Fruit fly (Drosophila melanogaster) whole organism, embryonic: Measurements from ENCODE around the gene zetaCOP.

Experiments used
- Atf-2 ChIP-seq: fragments of 200-800 bp; sonication (Bioruptor generic); optimal IDR thresholded peaks from 2 replicates; lab custom pipeline; 2016; ENCODE audit warnings: missing biosample characterization, missing genetic modification characterization
- CG11398 ChIP-seq: fragments of 200-800 bp; sonication (Bioruptor generic); optimal IDR thresholded peaks from 2 replicates; lab custom pipeline; 2016; ENCODE audit warnings: missing biosample characterization, missing genetic modification characterization
- CG11723 ChIP-seq: fragments of 200-800 bp; sonication (Bioruptor generic); optimal IDR thresholded peaks from 2 replicates; lab custom pipeline; 2017; ENCODE audit warnings: missing biosample characterization, mild to moderate bottlenecking, missing genetic modification characterization
- CG12744 ChIP-seq: fragments of 200-800 bp; sonication (Bioruptor generic); optimal IDR thresholded peaks from 2 replicates; lab custom pipeline; 2016; ENCODE audit warnings: missing biosample characterization, missing genetic modification characterization
- CG12942 ChIP-seq: fragments of 200-800 bp; sonication (Bioruptor generic); optimal IDR thresholded peaks from 3 replicates; lab custom pipeline; 2016; ENCODE audit warnings: missing biosample characterization, missing genetic modification characterization
- CG13775 ChIP-seq: fragments of 200-800 bp; sonication (Bioruptor generic); optimal IDR thresholded peaks from 3 replicates; lab custom pipeline; 2017; ENCODE audit warnings: missing biosample characterization, mild to moderate bottlenecking, missing genetic modification characterization
- CG14710 ChIP-seq: fragments of 200-800 bp; sonication (Bioruptor generic); optimal IDR thresholded peaks from 3 replicates; lab custom pipeline; 2019; ENCODE audit warnings: missing biosample characterization, mild to moderate bottlenecking, missing genetic modification characterization, moderate library complexity
- CG17186 ChIP-seq: fragments of 200-800 bp; sonication (Bioruptor generic); optimal IDR thresholded peaks from 3 replicates; lab custom pipeline; 2017; ENCODE audit warnings: missing biosample characterization, missing genetic modification reagents, missing genetic modification characterization
- CG2199 ChIP-seq: fragments of 200-800 bp; sonication (Bioruptor generic); IDR thresholded peaks from 3 replicates; pipeline ENCODE4 v1.3.6; 2022; ENCODE audit warnings: missing biosample characterization, missing genetic modification characterization
- CG30020 ChIP-seq: fragments of 200-800 bp; optimal IDR thresholded peaks from 2 replicates; lab custom pipeline; 2019; ENCODE audit warnings: missing biosample characterization, mild to moderate bottlenecking, missing genetic modification characterization, moderate library complexity
- CG31388 ChIP-seq: fragments of 200-800 bp; sonication (Bioruptor generic); optimal IDR thresholded peaks from 2 replicates; lab custom pipeline; 2016; ENCODE audit warnings: missing biosample characterization, missing genetic modification characterization
- CG32532 ChIP-seq: fragments of 200-800 bp; sonication (Bioruptor generic); IDR thresholded peaks from 2 replicates; pipeline ENCODE4 v1.3.6; 2022; ENCODE audit warnings: missing biosample characterization, missing genetic modification characterization
- CG32772 ChIP-seq: fragments of 200-800 bp; sonication (Bioruptor generic); IDR thresholded peaks from 2 replicates; pipeline ENCODE4 v1.3.6; 2022; ENCODE audit warnings: missing biosample characterization, missing genetic modification characterization
- CG42726 ChIP-seq: fragments of 200-800 bp; sonication (Bioruptor generic); IDR thresholded peaks from 2 replicates; pipeline ENCODE4 v1.3.6; 2022; ENCODE audit warnings: missing biosample characterization, missing genetic modification characterization; ENCODE audit not compliant: partially characterized antibody
- CG6254 ChIP-seq: fragments of 200-800 bp; sonication (Bioruptor generic); optimal IDR thresholded peaks from 3 replicates; lab custom pipeline; 2017; ENCODE audit warnings: mild to moderate bottlenecking, missing biosample characterization, missing genetic modification reagents, missing genetic modification characterization
- CG9876 ChIP-seq: fragments of 200-800 bp; sonication (Bioruptor generic); optimal IDR thresholded peaks from 2 replicates; lab custom pipeline; 2016; ENCODE audit warnings: missing biosample characterization, missing genetic modification characterization
- D19A ChIP-seq: fragments of 200-800 bp; optimal IDR thresholded peaks from 3 replicates; lab custom pipeline; 2019; ENCODE audit warnings: missing biosample characterization, mild to moderate bottlenecking, missing genetic modification characterization, moderate library complexity
- Dek ChIP-seq: fragments of 200-800 bp; sonication (Bioruptor generic); optimal IDR thresholded peaks from 3 replicates; lab custom pipeline; 2019; ENCODE audit warnings: missing biosample characterization, mild to moderate bottlenecking, missing genetic modification characterization, moderate library complexity
- HLH4C ChIP-seq: fragments of 200-800 bp; sonication (Bioruptor generic); IDR thresholded peaks from 3 replicates; pipeline ENCODE4 v1.3.6; 2022; ENCODE audit warnings: missing biosample characterization, missing genetic modification characterization; ENCODE audit not compliant: partially characterized antibody
- HLHmδ ChIP-seq: fragments of 200-800 bp; sonication (Bioruptor generic); optimal IDR thresholded peaks from 2 replicates; lab custom pipeline; 2018; ENCODE audit warnings: missing biosample characterization, mild to moderate bottlenecking, missing genetic modification characterization, moderate library complexity
- Hr39 ChIP-seq: fragments of >200 bp; optimal IDR thresholded peaks from 2 replicates; lab custom pipeline; 2017
- NC2β ChIP-seq: fragments of 200-800 bp; sonication (Bioruptor generic); optimal IDR thresholded peaks from 2 replicates; lab custom pipeline; 2016; ENCODE audit warnings: missing biosample characterization, missing genetic modification characterization
- Trl ChIP-seq, 3 experiments: fragments of >200 bp in 2 of 3; fragments of 200-800 bp in 1 of 3; sonication (Bioruptor generic) in 1 of 3; optimal IDR thresholded peaks; 2 replicates in 1 of 3; 3 replicates in 2 of 3; lab custom pipeline; 2016 to 2017; ENCODE audit warnings: missing biosample characterization in 1 of 3, missing genetic modification characterization in 1 of 3
- az2 ChIP-seq: fragments of 200-800 bp; sonication (Bioruptor generic); optimal IDR thresholded peaks from 3 replicates; lab custom pipeline; 2016; ENCODE audit warnings: missing biosample characterization, missing genetic modification characterization
- br ChIP-seq: fragments of >200 bp; optimal IDR thresholded peaks from 2 replicates; lab custom pipeline; 2017
- cg ChIP-seq: fragments of 200-800 bp; sonication (Bioruptor generic); optimal IDR thresholded peaks from 3 replicates; lab custom pipeline; 2019; ENCODE audit warnings: missing biosample characterization, mild to moderate bottlenecking, missing genetic modification characterization, moderate library complexity
- dati ChIP-seq: fragments of 200-800 bp; sonication (Bioruptor generic); IDR thresholded peaks from 2 replicates; pipeline ENCODE4 v1.3.6; 2022; ENCODE audit warnings: missing biosample characterization, missing genetic modification characterization
- dysf ChIP-seq: fragments of 200-800 bp; sonication (Bioruptor generic); IDR thresholded peaks from 3 replicates; pipeline ENCODE4 v1.3.6; 2022; ENCODE audit warnings: missing biosample characterization, missing genetic modification characterization
- ems ChIP-seq: fragments of 200-800 bp; sonication (Bioruptor generic); optimal IDR thresholded peaks from 3 replicates; lab custom pipeline; 2016; ENCODE audit warnings: missing biosample characterization, missing genetic modification characterization
- fru ChIP-seq: fragments of >200 bp; optimal IDR thresholded peaks from 2 replicates; lab custom pipeline; 2017
- gem ChIP-seq: fragments of 200-800 bp; sonication (Bioruptor generic); optimal IDR thresholded peaks from 2 replicates; lab custom pipeline; 2019; ENCODE audit warnings: missing biosample characterization, mild to moderate bottlenecking, missing genetic modification characterization, moderate library complexity
- grn ChIP-seq: fragments of 200-800 bp; sonication (Bioruptor generic); optimal IDR thresholded peaks from 3 replicates; lab custom pipeline; 2017; ENCODE audit warnings: missing biosample characterization, missing genetic modification characterization
- gro ChIP-seq: fragments of 200-800 bp; sonication (Bioruptor generic); optimal IDR thresholded peaks from 2 replicates; lab custom pipeline; 2016; ENCODE audit warnings: missing biosample characterization, missing genetic modification characterization
- jing ChIP-seq: fragments of 200-800 bp; sonication (Bioruptor generic); optimal IDR thresholded peaks from 2 replicates; lab custom pipeline; 2018; ENCODE audit warnings: missing biosample characterization, mild to moderate bottlenecking, missing genetic modification characterization
- kay ChIP-seq: fragments of 200-800 bp; sonication (Bioruptor generic); optimal IDR thresholded peaks from 2 replicates; lab custom pipeline; 2016; ENCODE audit warnings: missing biosample characterization, missing genetic modification characterization
- mld ChIP-seq: fragments of 200-800 bp; sonication (Bioruptor generic); IDR thresholded peaks from 3 replicates; pipeline ENCODE4 v1.3.6; 2022; ENCODE audit warnings: missing biosample characterization, missing genetic modification characterization; ENCODE audit not compliant: partially characterized antibody
- nerfin-1 ChIP-seq: fragments of 200-800 bp; sonication (Bioruptor generic); optimal IDR thresholded peaks from 3 replicates; lab custom pipeline; 2019; ENCODE audit warnings: missing biosample characterization, mild to moderate bottlenecking, missing genetic modification characterization, moderate library complexity
- oc ChIP-seq: fragments of 200-800 bp; sonication (Bioruptor generic); optimal IDR thresholded peaks from 2 replicates; lab custom pipeline; 2018; ENCODE audit warnings: missing biosample characterization, mild to moderate bottlenecking, missing genetic modification characterization, moderate library complexity
- psq ChIP-seq: fragments of 200-800 bp; sonication (Bioruptor generic); optimal IDR thresholded peaks from 2 replicates; lab custom pipeline; 2017; ENCODE audit warnings: missing biosample characterization, missing genetic modification characterization
- sc ChIP-seq, 3 experiments: fragments of >200 bp in 2 of 3; fragments of 200-800 bp in 1 of 3; sonication (Bioruptor generic) in 1 of 3; optimal IDR thresholded peaks; 2 replicates in 2 of 3; 3 replicates in 1 of 3; lab custom pipeline; 2017; ENCODE audit warnings: mild to moderate bottlenecking in 1 of 3, missing biosample characterization in 1 of 3, missing genetic modification characterization in 1 of 3, missing genetic modification reagents in 1 of 3
- sd ChIP-seq: fragments of 200-800 bp; sonication (Bioruptor generic); optimal IDR thresholded peaks from 3 replicates; lab custom pipeline; 2018; ENCODE audit warnings: missing biosample characterization, mild to moderate bottlenecking, missing genetic modification characterization, moderate library complexity
- sim ChIP-seq: fragments of 200-800 bp; sonication (Bioruptor generic); IDR thresholded peaks from 2 replicates; pipeline ENCODE4 v1.3.6; 2022; ENCODE audit warnings: missing biosample characterization, missing genetic modification characterization
- sna ChIP-seq: fragments of 200-800 bp; sonication (Bioruptor generic); IDR thresholded peaks from 2 replicates; pipeline ENCODE4 v1.3.6; 2022; ENCODE audit warnings: missing biosample characterization, missing genetic modification characterization; ENCODE audit not compliant: partially characterized antibody
- stwl ChIP-seq: fragments of 200-800 bp; sonication (Bioruptor generic); optimal IDR thresholded peaks from 3 replicates; lab custom pipeline; 2018; ENCODE audit warnings: missing biosample characterization, mild to moderate bottlenecking, missing genetic modification characterization, moderate library complexity
- tll ChIP-seq, 2 experiments: fragments of 200-800 bp in 1 of 2; fragments of >200 bp in 1 of 2; sonication (Bioruptor generic) in 1 of 2; optimal IDR thresholded peaks; 2 replicates each; lab custom pipeline; 2017 to 2019; ENCODE audit warnings: missing biosample characterization in 2 of 2, missing genetic modification characterization in 2 of 2, mild to moderate bottlenecking in 1 of 2, moderate library complexity in 1 of 2
- tna ChIP-seq: fragments of 200-800 bp; sonication (Bioruptor generic); IDR thresholded peaks from 2 replicates; pipeline ENCODE4 v1.3.6; 2022; ENCODE audit warnings: missing biosample characterization, missing genetic modification characterization; ENCODE audit not compliant: partially characterized antibody
- zfh1 ChIP-seq: fragments of 200-800 bp; sonication (Bioruptor generic); IDR thresholded peaks from 3 replicates; pipeline ENCODE4 v1.3.6; 2022; ENCODE audit warnings: missing biosample characterization, missing genetic modification characterization

The zetaCOP gene

DNA sequence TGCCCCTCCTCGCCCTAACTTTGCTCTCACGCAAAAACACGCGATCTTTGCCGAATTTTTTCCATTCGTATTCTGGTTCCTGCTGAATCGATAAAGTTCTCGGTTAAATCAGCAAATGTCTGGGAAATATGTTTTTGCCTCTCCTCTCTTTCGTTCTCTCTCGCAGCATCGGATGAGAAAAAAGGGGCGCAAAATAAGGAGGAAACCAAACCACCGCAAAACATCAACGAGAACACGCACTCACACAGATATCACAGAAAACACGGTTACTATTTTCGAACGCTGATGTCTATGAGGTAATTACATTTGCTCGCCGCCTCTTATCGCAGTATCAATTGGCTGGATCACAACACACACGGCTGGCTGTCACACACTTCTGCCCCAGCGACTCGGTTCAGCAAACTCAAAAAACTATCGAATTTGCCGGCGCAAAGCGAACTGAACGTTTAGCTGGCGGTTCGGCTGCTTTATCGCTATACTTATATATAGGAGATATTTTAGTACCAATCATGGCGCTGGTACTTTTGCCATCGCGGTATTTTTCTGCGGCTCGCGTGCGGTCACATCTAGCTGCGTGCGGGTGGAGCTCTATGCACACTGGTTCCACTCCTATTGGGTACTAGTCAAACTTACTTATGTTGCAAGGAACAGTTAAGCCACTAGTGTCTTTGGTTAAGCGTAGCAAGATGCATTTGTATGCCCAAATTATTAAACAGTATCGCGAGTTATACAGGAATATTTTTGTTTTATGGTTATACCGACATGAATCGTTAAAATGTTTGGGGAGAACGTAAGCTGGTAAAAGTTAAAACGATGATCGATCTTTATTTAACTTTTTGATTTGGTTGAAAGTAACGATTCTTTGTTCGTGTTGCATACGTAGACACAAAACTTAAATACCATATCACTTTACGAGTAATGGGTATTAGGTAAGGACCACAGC is 11.9 kb downstream of the zetaCOP start, which contains the start of gene Baldspot (continued):
- TF ChIP-seq CG17186 (GFP tag; lab: Kevin White, UChicago) = peak; percentile 83
- TF ChIP-seq tll (GFP tag; optimal IDR thresholded peaks at IDR 0.05; lab: Kevin White, UChicago) = peak in 1 of 2 experiments; percentile 46
- peak; percentile 52; the same call in 2 of the 3 replicates for TF ChIP-seq zfh1
- TF ChIP-seq tna (GFP tag; lab: Robert Waterston, UW) = peak; percentile 58
- TF ChIP-seq CG32532 (GFP tag; lab: Robert Waterston, UW) = peak; percentile 70
- peak; percentile 19 for TF ChIP-seq CG12942
- peak; percentile 41; the same call in 1 of the 2 replicates for TF ChIP-seq CG32772 (GFP tag; lab: Robert Waterston, UW)
- TF ChIP-seq CG6254 (GFP tag; lab: Kevin White, UChicago) = peak; percentile 80
- TF ChIP-seq CG42726 (GFP tag; lab: Robert Waterston, UW) = peak; percentile 74; the same call in 1 of the 2 replicates
- TF ChIP-seq mld (GFP tag; lab: Robert Waterston, UW) = peak; percentile 26; the same call in 1 of the 3 replicates
- TF ChIP-seq gem (tag; lab: Kevin White, UChicago) = peak; percentile 86
- TF ChIP-seq CG11723 (GFP tag; lab: Kevin White, UChicago) = no peak
- no peak for TF ChIP-seq CG9876
- TF ChIP-seq sd (tag; lab: Kevin White, UChicago) = peak; percentile 47
- peak; percentile 83 for TF ChIP-seq nerfin-1 (tag; lab: Kevin White, UChicago)
- TF ChIP-seq fru (lab: Kevin White, UChicago) = no peak
- no peak for TF ChIP-seq CG12744 (GFP tag; lab: Kevin White, UChicago)
- peak; percentile 82 for TF ChIP-seq D19A
- peak; percentile 84 for TF ChIP-seq dysf (GFP tag; lab: Robert Waterston, UW)
- no peak for TF ChIP-seq Hr39 (lab: Kevin White, UChicago)
- peak; percentile 48 for TF ChIP-seq Atf-2 (GFP tag; lab: Kevin White, UChicago)
- peak; percentile 14 for TF ChIP-seq az2 (GFP tag; lab: Kevin White, UChicago)
- peak; percentile 23 for TF ChIP-seq kay
- TF ChIP-seq cg = peak; percentile 56
- TF ChIP-seq sna (GFP tag; lab: Robert Waterston, UW) = peak; percentile 60; the same call in 1 of the 2 replicates
- peak; percentile 34 for TF ChIP-seq CG31388 (GFP tag; lab: Kevin White, UChicago)
- peak; percentile 37 for TF ChIP-seq CG11398 (GFP tag; lab: Kevin White, UChicago)
- TF ChIP-seq oc (tag; lab: Kevin White, UChicago) = peak; percentile 72
- TF ChIP-seq CG30020 (tag; lab: Kevin White, UChicago) = peak; percentile 10
- TF ChIP-seq HLH4C (GFP tag; lab: Robert Waterston, UW) = peak; percentile 56
- no peak for TF ChIP-seq dati (GFP tag; lab: Robert Waterston, UW)
- peak; percentile 34; the same call in 1 of the 2 replicates for TF ChIP-seq sim (GFP tag; lab: Robert Waterston, UW)
- TF ChIP-seq HLHmδ (GFP tag; lab: Kevin White, UChicago) = peak; percentile 22
- TF ChIP-seq CG13775 (GFP tag; lab: Kevin White, UChicago) = peak; percentile 10
- TF ChIP-seq CG14710 (tag; lab: Kevin White, UChicago) = peak; percentile 90
- TF ChIP-seq ems = peak; percentile 65
- peak; percentile 31 for TF ChIP-seq Dek (tag; lab: Kevin White, UChicago)
- TF ChIP-seq psq (GFP tag; lab: Kevin White, UChicago) = no peak
- TF ChIP-seq Trl (optimal IDR thresholded peaks at IDR 0.05; lab: Kevin White, UChicago) = peak; percentile 51 to 78
- peak; percentile 78 for TF ChIP-seq Trl (GFP tag; optimal IDR thresholded peaks at IDR 0.05; lab: Kevin White, UChicago)
- TF ChIP-seq CG2199 (GFP tag; lab: Robert Waterston, UW) = peak; percentile 78; the same call in 1 of the 3 replicates
- TF ChIP-seq br (lab: Kevin White, UChicago) = no peak
- TF ChIP-seq sc (optimal IDR thresholded peaks at IDR 0.05; lab: Kevin White, UChicago) = no peak
- peak; percentile 19 for TF ChIP-seq sc (GFP tag; optimal IDR thresholded peaks at IDR 0.05; lab: Kevin White, UChicago)
- TF ChIP-seq NC2β (GFP tag; lab: Kevin White, UChicago) = peak; percentile 43
- TF ChIP-seq gro = peak; percentile 75
- TF ChIP-seq grn (GFP tag; lab: Kevin White, UChicago) = peak; percentile 99
- TF ChIP-seq jing = no peak
- peak; percentile 82 for TF ChIP-seq stwl
